ENCODE assay signal across 2 worm cellular contexts in the genomic region with DNA sequence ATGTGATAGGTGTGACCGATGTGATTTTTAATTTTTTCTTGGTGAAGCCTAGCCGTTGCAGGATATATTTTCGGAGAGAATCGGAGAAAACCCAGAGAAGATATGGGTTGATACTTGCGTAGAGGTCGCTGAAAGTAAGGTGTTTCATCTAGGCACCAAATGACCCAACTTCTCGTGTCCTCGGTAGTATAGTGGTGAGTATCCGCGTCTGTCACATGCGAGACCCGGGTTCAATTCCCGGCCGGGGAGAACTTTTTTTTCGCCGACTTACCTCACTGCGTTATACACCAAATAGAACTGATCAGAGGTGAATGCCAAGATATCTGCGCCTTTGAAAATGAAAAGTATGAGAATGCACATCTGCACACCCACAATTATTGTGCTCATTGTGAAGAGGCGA.
A peak's percentile ranks its signal among the peaks of the same experiment; 100 is the strongest.
TF ChIP-seq lines count a peak whose summit lies in the region.

No protein-coding gene starts in this region.

TF ChIP-seq in whole organism, L1 larva, 84 proteins besides CTCF, POLR2A, EP300 and RAD21 (continued from another document):
- TF ChIP-seq aly-2 (tag; optimal IDR thresholded peaks at IDR 0.05; lab: Kevin White, UChicago) (no peak), grh-1 (GFP tag; IDR thresholded peaks at IDR 0.05; lab: Robert Waterston, UW) (no peak), elt-3 (tag; optimal IDR thresholded peaks at IDR 0.05; lab: Kevin White, UChicago) (peak in 1 of 6 experiments; percentile 12), ces-1 (GFP tag; optimal IDR thresholded peaks at IDR 0.05; lab: Kevin White, UChicago) (no peak), lsy-2 (tag; optimal IDR thresholded peaks at IDR 0.05; lab: Kevin White, UChicago) (no peak), lin-15B (tag; optimal IDR thresholded peaks at IDR 0.05; lab: Kevin White, UChicago) (no peak), unc-86 (tag; optimal IDR thresholded peaks at IDR 0.05; lab: Kevin White, UChicago) (no peak), dpl-1 (GFP tag; optimal IDR thresholded peaks at IDR 0.05; lab: Kevin White, UChicago) (peak in 1 of 3 experiments; percentile 15), nhr-20 (tag; optimal IDR thresholded peaks at IDR 0.05; lab: Kevin White, UChicago) (peak; percentile 31), lin-13 (GFP tag; optimal IDR thresholded peaks at IDR 0.05; lab: Kevin White, UChicago) (no peak), jun-1 (tag; optimal IDR thresholded peaks at IDR 0.05; lab: Kevin White, UChicago) (no peak), mab-9 (GFP tag; IDR thresholded peaks at IDR 0.05; lab: Robert Waterston, UW) (no peak), nhr-85 (tag; lab: Kevin White, UChicago) (peak; percentile 60), Y116A8C.19 (tag; optimal IDR thresholded peaks at IDR 0.05; lab: Kevin White, UChicago; ENCODE audit: borderline replicate concordance) (no peak), nhr-237 (tag; optimal IDR thresholded peaks at IDR 0.05; lab: Kevin White, UChicago) (no peak), elt-2 (tag; optimal IDR thresholded peaks at IDR 0.05; lab: Kevin White, UChicago) (peak; percentile 4), mdl-1 (tag; optimal IDR thresholded peaks at IDR 0.05; lab: Kevin White, UChicago) (peak in 1 of 2 experiments; percentile 64), unc-62 (GFP tag; optimal IDR thresholded peaks at IDR 0.05; lab: Kevin White, UChicago) (no peak), snu-23 (GFP tag; optimal IDR thresholded peaks at IDR 0.05; lab: Kevin White, UChicago) (peak; percentile 61), sptf-1 (tag; optimal IDR thresholded peaks at IDR 0.05; lab: Kevin White, UChicago) (no peak), ets-5 (GFP tag; IDR thresholded peaks at IDR 0.05; lab: Robert Waterston, UW) (no peak), C16A3.4 (tag; optimal IDR thresholded peaks at IDR 0.05; lab: Kevin White, UChicago) (peak; percentile 30), nhr-71 (tag; optimal IDR thresholded peaks at IDR 0.05; lab: Kevin White, UChicago) (peak; percentile 46), nhr-77 (tag; optimal IDR thresholded peaks at IDR 0.05; lab: Kevin White, UChicago) (peak; percentile 12), aha-1 (tag; optimal IDR thresholded peaks at IDR 0.05; lab: Kevin White, UChicago) (no peak), ztf-11 (tag; optimal IDR thresholded peaks at IDR 0.05; lab: Kevin White, UChicago) (no peak), ceh-90 (tag; optimal IDR thresholded peaks at IDR 0.05; lab: Kevin White, UChicago) (no peak), xbp-1 (tag; optimal IDR thresholded peaks at IDR 0.05; lab: Kevin White, UChicago) (peak; percentile 10), nhr-84 (tag; optimal IDR thresholded peaks at IDR 0.05; lab: Kevin White, UChicago) (no peak), fos-1 (tag; optimal IDR thresholded peaks at IDR 0.05; lab: Kevin White, UChicago) (no peak), rnt-1 (tag; optimal IDR thresholded peaks at IDR 0.05; lab: Kevin White, UChicago) (peak; percentile 62), lin-35 (GFP tag; optimal IDR thresholded peaks at IDR 0.05; lab: Kevin White, UChicago) (peak; percentile 7 to 73)

TF ChIP-seq in whole organism, young adult, 124 proteins besides CTCF, POLR2A, EP300 and RAD21 (continued from another document):
- no peak for TF ChIP-seq ama-1 (optimal IDR thresholded peaks at IDR 0.05; lab: Kevin White, UChicago)
- peak in 1 of 2 experiments; percentile 80 for TF ChIP-seq ama-1 (GFP tag; optimal IDR thresholded peaks at IDR 0.05; lab: Kevin White, UChicago)
- no peak for TF ChIP-seq nfya-2 (GFP tag; IDR thresholded peaks at IDR 0.05; lab: Robert Waterston, UW)
- peak; percentile 37 for TF ChIP-seq lin-54 (GFP tag; optimal IDR thresholded peaks at IDR 0.05; lab: Kevin White, UChicago)
- no peak for TF ChIP-seq bed-1 (GFP tag; IDR thresholded peaks at IDR 0.05; lab: Robert Waterston, UW)
- no peak for TF ChIP-seq B0035.1 (tag; optimal IDR thresholded peaks at IDR 0.05; lab: Kevin White, UChicago)
- TF ChIP-seq Y53F4B.3 (GFP tag; IDR thresholded peaks at IDR 0.05; lab: Robert Waterston, UW), result no peak
- TF ChIP-seq ztf-26 (tag; optimal IDR thresholded peaks at IDR 0.05; lab: Kevin White, UChicago), result no peak
- peak; percentile 76 for TF ChIP-seq hsf-1 (GFP tag; IDR thresholded peaks at IDR 0.05; lab: Robert Waterston, UW)
- TF ChIP-seq lsy-27 (tag; optimal IDR thresholded peaks at IDR 0.05; lab: Kevin White, UChicago; ENCODE audit: borderline replicate concordance, insufficient read depth), result no peak
- TF ChIP-seq ztf-28 (GFP tag; IDR thresholded peaks at IDR 0.05; lab: Robert Waterston, UW), result peak; percentile 77; the same call in 1 of the 2 replicates
- TF ChIP-seq attf-3 (GFP tag; conservative IDR thresholded peaks at IDR 0.05; lab: Robert Waterston, UW), result no peak
- TF ChIP-seq hmg-1.2 (GFP tag; IDR thresholded peaks at IDR 0.05; lab: Robert Waterston, UW), result peak; percentile 73
- no peak for TF ChIP-seq aptf-3 (GFP tag; IDR thresholded peaks at IDR 0.05; lab: Robert Waterston, UW)
- TF ChIP-seq madf-8 (GFP tag; conservative IDR thresholded peaks at IDR 0.05; lab: Robert Waterston, UW), result no peak
- no peak for TF ChIP-seq xnd-1 (tag; optimal IDR thresholded peaks at IDR 0.05; lab: Kevin White, UChicago)
- no peak for TF ChIP-seq F55B11.4 (tag; optimal IDR thresholded peaks at IDR 0.05; lab: Kevin White, UChicago; ENCODE audit: borderline replicate concordance, insufficient read depth)
- 0 out of 2 replicates have a peak, but pooled peaks have one; percentile 46 for TF ChIP-seq ekl-4 (GFP tag; IDR thresholded peaks at IDR 0.05; lab: Robert Waterston, UW)
- no peak for TF ChIP-seq bed-2 (GFP tag; IDR thresholded peaks at IDR 0.05; lab: Robert Waterston, UW)
- no peak for TF ChIP-seq nhr-27 (tag; optimal IDR thresholded peaks at IDR 0.05; lab: Kevin White, UChicago)
- no peak for TF ChIP-seq hlh-12 (tag; optimal IDR thresholded peaks at IDR 0.05; lab: Kevin White, UChicago)
- peak; percentile 80 for TF ChIP-seq die-1 (tag; optimal IDR thresholded peaks at IDR 0.05; lab: Kevin White, UChicago)
- peak; percentile 50 for TF ChIP-seq D2030.7 (GFP tag; IDR thresholded peaks at IDR 0.05; lab: Robert Waterston, UW)
- TF ChIP-seq lin-26 (GFP tag; IDR thresholded peaks at IDR 0.05; lab: Robert Waterston, UW), result peak; percentile 93
- TF ChIP-seq ccch-3 (GFP tag; optimal IDR thresholded peaks at IDR 0.05; lab: Kevin White, UChicago), result peak; percentile 34
- peak; percentile 63; the same call in 1 of the 2 replicates for TF ChIP-seq nfyb-1 (GFP tag; IDR thresholded peaks at IDR 0.05; lab: Robert Waterston, UW)
- TF ChIP-seq egl-18 (GFP tag; IDR thresholded peaks at IDR 0.05; lab: Robert Waterston, UW), result 0 out of 2 replicates have a peak, but pooled peaks have one; percentile 44
- TF ChIP-seq madf-6 (GFP tag; IDR thresholded peaks at IDR 0.05; lab: Robert Waterston, UW), result peak; percentile 43
- no peak for TF ChIP-seq C17E4.6 (GFP tag; IDR thresholded peaks at IDR 0.05; lab: Robert Waterston, UW)
- TF ChIP-seq akir-1 (GFP tag; optimal IDR thresholded peaks at IDR 0.05; lab: Kevin White, UChicago), result no peak
- no peak for TF ChIP-seq sptf-2 (GFP tag; optimal IDR thresholded peaks at IDR 0.05; lab: Kevin White, UChicago)
- no peak for TF ChIP-seq ceh-91 (GFP tag; IDR thresholded peaks at IDR 0.05; lab: Robert Waterston, UW)
- no peak for TF ChIP-seq F39B2.1 (GFP tag; IDR thresholded peaks at IDR 0.05; lab: Robert Waterston, UW)
- peak; percentile 64 for TF ChIP-seq pbrm-1 (GFP tag; IDR thresholded peaks at IDR 0.05; lab: Robert Waterston, UW)
- no peak; the same call in 1 of the 2 replicates for TF ChIP-seq zfh-2 (GFP tag; conservative IDR thresholded peaks at IDR 0.05; lab: Robert Waterston, UW)
- TF ChIP-seq K11D2.4 (GFP tag; IDR thresholded peaks at IDR 0.05; lab: Robert Waterston, UW), result no peak
- TF ChIP-seq F37B4.10 (GFP tag; IDR thresholded peaks at IDR 0.05; lab: Robert Waterston, UW), result no peak
- no peak for TF ChIP-seq tbx-9 (tag; optimal IDR thresholded peaks at IDR 0.05; lab: Kevin White, UChicago; ENCODE audit: borderline replicate concordance)
- TF ChIP-seq lsl-1 (GFP tag; optimal IDR thresholded peaks at IDR 0.05; lab: Kevin White, UChicago), result no peak
- no peak for TF ChIP-seq ceh-40 (GFP tag; IDR thresholded peaks at IDR 0.05; lab: Robert Waterston, UW)
- no peak for TF ChIP-seq hrde-1 (tag; optimal IDR thresholded peaks at IDR 0.05; lab: Kevin White, UChicago; ENCODE audit: borderline replicate concordance)
- TF ChIP-seq Y67H2A.10 (GFP tag; conservative IDR thresholded peaks at IDR 0.05; lab: Robert Waterston, UW), result no peak
- TF ChIP-seq unc-130 (GFP tag; optimal IDR thresholded peaks at IDR 0.05; lab: Kevin White, UChicago), result no peak
- TF ChIP-seq F22D6.2 (tag; optimal IDR thresholded peaks at IDR 0.05; lab: Kevin White, UChicago), result no peak
- no peak for TF ChIP-seq pha-4 (tag; optimal IDR thresholded peaks at IDR 0.05; lab: Kevin White, UChicago)
- TF ChIP-seq ceh-79 (tag; optimal IDR thresholded peaks at IDR 0.05; lab: Kevin White, UChicago), result no peak
- TF ChIP-seq ets-4 (GFP tag; optimal IDR thresholded peaks at IDR 0.05; lab: Kevin White, UChicago), result no peak
- no peak for TF ChIP-seq nfya-1 (tag; optimal IDR thresholded peaks at IDR 0.05; lab: Kevin White, UChicago; ENCODE audit: borderline replicate concordance, insufficient read depth)
- TF ChIP-seq attf-5 (GFP tag; optimal IDR thresholded peaks at IDR 0.05; lab: Kevin White, UChicago), result peak; percentile 51
- TF ChIP-seq Y53G8AR.9 (GFP tag; conservative IDR thresholded peaks at IDR 0.05; lab: Robert Waterston, UW), result no peak; the same call in 1 of the 2 replicates
- TF ChIP-seq Y95B8A.8 (GFP tag; IDR thresholded peaks at IDR 0.05; lab: Robert Waterston, UW), result 0 out of 2 replicates have a peak, but pooled peaks have one; percentile 43
- no peak for TF ChIP-seq K12H6.12 (tag; optimal IDR thresholded peaks at IDR 0.05; lab: Kevin White, UChicago)
- TF ChIP-seq lag-1 (GFP tag; IDR thresholded peaks at IDR 0.05; lab: Robert Waterston, UW), result no peak
- no peak for TF ChIP-seq ceh-58 (GFP tag; IDR thresholded peaks at IDR 0.05; lab: Robert Waterston, UW)
- TF ChIP-seq chd-7 (tag; optimal IDR thresholded peaks at IDR 0.05; lab: Kevin White, UChicago), result peak; percentile 74
- peak; percentile 69 for TF ChIP-seq mes-4 (tag; optimal IDR thresholded peaks at IDR 0.05; lab: Kevin White, UChicago)
- TF ChIP-seq rec-8 (tag; optimal IDR thresholded peaks at IDR 0.05; lab: Kevin White, UChicago), result peak; percentile 16 to 44
- TF ChIP-seq athp-1 (tag; optimal IDR thresholded peaks at IDR 0.05; lab: Kevin White, UChicago), result no peak
- TF ChIP-seq him-1 (tag; optimal IDR thresholded peaks at IDR 0.05; lab: Kevin White, UChicago), result peak; percentile 7
- TF ChIP-seq hlh-26 (GFP tag; conservative IDR thresholded peaks at IDR 0.05; lab: Robert Waterston, UW), result no peak
- TF ChIP-seq F49E8.2 (tag; optimal IDR thresholded peaks at IDR 0.05; lab: Kevin White, UChicago; ENCODE audit: insufficient read depth), result peak; percentile 39
- TF ChIP-seq tlf-1 (GFP tag; optimal IDR thresholded peaks at IDR 0.05; lab: Kevin White, UChicago), result peak; percentile 2
- TF ChIP-seq snpc-4 (GFP tag; optimal IDR thresholded peaks at IDR 0.05; lab: Kevin White, UChicago), result peak; percentile 87
- TF ChIP-seq snpc-4 (tag; optimal IDR thresholded peaks at IDR 0.05; lab: Kevin White, UChicago), result peak; percentile 51 to 96 (median 92)
- no peak for TF ChIP-seq egl-44 (GFP tag; IDR thresholded peaks at IDR 0.05; lab: Robert Waterston, UW)
- no peak for TF ChIP-seq sdz-38 (tag; optimal IDR thresholded peaks at IDR 0.05; lab: Kevin White, UChicago)
- TF ChIP-seq repo-1 (tag; optimal IDR thresholded peaks at IDR 0.05; lab: Kevin White, UChicago), result no peak
- TF ChIP-seq F57C9.4 (tag; optimal IDR thresholded peaks at IDR 0.05; lab: Kevin White, UChicago), result no peak
- no peak for TF ChIP-seq sea-2 (GFP tag; IDR thresholded peaks at IDR 0.05; lab: Robert Waterston, UW)
- TF ChIP-seq F23B12.7 (tag; optimal IDR thresholded peaks at IDR 0.05; lab: Kevin White, UChicago; ENCODE audit: insufficient read depth), result peak; percentile 2
- peak; percentile 82 for TF ChIP-seq ztf-18 (tag; optimal IDR thresholded peaks at IDR 0.05; lab: Kevin White, UChicago)
- TF ChIP-seq dpl-1 (GFP tag; optimal IDR thresholded peaks at IDR 0.05; lab: Kevin White, UChicago), result no peak
- 0 out of 2 replicates have a peak, but pooled peaks have one; percentile 60 for TF ChIP-seq ztf-25 (GFP tag; IDR thresholded peaks at IDR 0.05; lab: Robert Waterston, UW)
- TF ChIP-seq F57A8.1 (GFP tag; optimal IDR thresholded peaks at IDR 0.05; lab: Kevin White, UChicago), result no peak
- TF ChIP-seq ZK185.1 (tag; optimal IDR thresholded peaks at IDR 0.05; lab: Kevin White, UChicago; ENCODE audit: poor library complexity, severe bottlenecking), result peak; percentile 76
- TF ChIP-seq nhr-120 (GFP tag; IDR thresholded peaks at IDR 0.05; lab: Robert Waterston, UW), result no peak
- TF ChIP-seq mel-28 (tag; optimal IDR thresholded peaks at IDR 0.05; lab: Kevin White, UChicago; ENCODE audit: borderline replicate concordance), result no peak
- TF ChIP-seq madf-3 (GFP tag; IDR thresholded peaks at IDR 0.05; lab: Robert Waterston, UW), result peak; percentile 58; the same call in 1 of the 2 replicates
- TF ChIP-seq Y79H2A.3 (GFP tag; conservative IDR thresholded peaks at IDR 0.05; lab: Robert Waterston, UW), result no peak
- no peak for TF ChIP-seq snpc-1.1 (tag; optimal IDR thresholded peaks at IDR 0.05; lab: Kevin White, UChicago; ENCODE audit: insufficient read depth)
- TF ChIP-seq aptf-2 (GFP tag; conservative IDR thresholded peaks at IDR 0.05; lab: Robert Waterston, UW), result 0 out of 2 replicates have a peak, but pooled peaks have one; percentile 47
- peak; percentile 76 for TF ChIP-seq let-526 (GFP tag; IDR thresholded peaks at IDR 0.05; lab: Robert Waterston, UW)
- no peak for TF ChIP-seq B0336.3 (GFP tag; IDR thresholded peaks at IDR 0.05; lab: Robert Waterston, UW)
- TF ChIP-seq somi-1 (GFP tag; optimal IDR thresholded peaks at IDR 0.05; lab: Kevin White, UChicago), result peak; percentile 53
- peak; percentile 18 to 27 for TF ChIP-seq let-607 (tag; optimal IDR thresholded peaks at IDR 0.05; lab: Kevin White, UChicago)
- no peak for TF ChIP-seq ztf-6 (GFP tag; IDR thresholded peaks at IDR 0.05; lab: Robert Waterston, UW)
- TF ChIP-seq rcor-1 (GFP tag; IDR thresholded peaks at IDR 0.05; lab: Robert Waterston, UW), result no peak
TF ChIP-seq in whole organism, young adult: peak in this region for 51.
